Fruit fly (Drosophila melanogaster): ENCODE results near the gene Svip.
A peak's percentile ranks its signal among the peaks of the same experiment; 100 is the strongest.

The Svip gene

dm6 chr3L:9366850-9367430 lies 8.1 kb downstream of the Svip start, which contains the start of the genes Klp67A and CG4452 (continued):
- TF ChIP-seq sd (tag; optimal IDR thresholded peaks at IDR 0.05) (no peak), sima (GFP tag; optimal IDR thresholded peaks at IDR 0.05) (no peak), hth (optimal IDR thresholded peaks at IDR 0.05) (no peak), CG6654 (GFP tag; optimal IDR thresholded peaks at IDR 0.05) (no peak), dysf (GFP tag; IDR thresholded peaks at IDR 0.05) (peak; percentile 34; the same call in 2 of the 3 replicates), CG1233 (GFP tag; optimal IDR thresholded peaks at IDR 0.05) (no peak), Optix (GFP tag; IDR thresholded peaks at IDR 0.05) (no peak), CG11093 (GFP tag; IDR thresholded peaks at IDR 0.05) (no peak), ato (GFP tag; IDR thresholded peaks at IDR 0.05; ENCODE audit: partially characterized antibody) (peak; percentile 75), CG13123 (GFP tag; optimal IDR thresholded peaks at IDR 0.05) (no peak), CG1024 (GFP tag; IDR thresholded peaks at IDR 0.05) (no peak), Fer3 (tag; optimal IDR thresholded peaks at IDR 0.05) (peak; percentile 5), sens-2 (GFP tag; IDR thresholded peaks at IDR 0.05) (no peak), jing (GFP tag; optimal IDR thresholded peaks at IDR 0.05) (no peak), CG12744 (GFP tag; optimal IDR thresholded peaks at IDR 0.05) (no peak), Oli (tag; optimal IDR thresholded peaks at IDR 0.05) (no peak), CG1792 (GFP tag; optimal IDR thresholded peaks at IDR 0.05) (no peak), fu2 (GFP tag; optimal IDR thresholded peaks at IDR 0.05) (no peak), chif (GFP tag; optimal IDR thresholded peaks at IDR 0.05) (peak in 1 of 2 experiments; percentile 15), Sry-β (GFP tag; optimal IDR thresholded peaks at IDR 0.05) (no peak), row (GFP tag; IDR thresholded peaks at IDR 0.05) (peak; percentile 72), Doc3 (GFP tag; IDR thresholded peaks at IDR 0.05; ENCODE audit: partially characterized antibody) (peak; percentile 92), slou (GFP tag; optimal IDR thresholded peaks at IDR 0.05) (no peak), CG10431 (GFP tag; optimal IDR thresholded peaks at IDR 0.05) (no peak), trem (tag; optimal IDR thresholded peaks at IDR 0.05) (peak; percentile 77), twi (tag; optimal IDR thresholded peaks at IDR 0.05) (peak; percentile 52), CG12155 (GFP tag; optimal IDR thresholded peaks at IDR 0.05) (peak; percentile 53), cas (GFP tag; IDR thresholded peaks at IDR 0.05) (no peak), CG11723 (GFP tag; optimal IDR thresholded peaks at IDR 0.05) (peak; percentile 16), peb (GFP tag; IDR thresholded peaks at IDR 0.05) (no peak), pnt (GFP tag; optimal IDR thresholded peaks at IDR 0.05) (no peak), CG18011 (GFP tag; optimal IDR thresholded peaks at IDR 0.05) (peak; percentile 11), sisA (GFP tag; IDR thresholded peaks at IDR 0.05) (no peak), dati (GFP tag; IDR thresholded peaks at IDR 0.05) (no peak), nmo (GFP tag; optimal IDR thresholded peaks at IDR 0.05) (peak; percentile 79), tup (GFP tag; optimal IDR thresholded peaks at IDR 0.05) (no peak), CG34224 (GFP tag; IDR thresholded peaks at IDR 0.05; ENCODE audit: partially characterized antibody) (peak; percentile 89), p53 (GFP tag; optimal IDR thresholded peaks at IDR 0.05) (no peak), CG12769 (tag; optimal IDR thresholded peaks at IDR 0.05) (no peak), nerfin-1 (tag; optimal IDR thresholded peaks at IDR 0.05) (no peak), CG9876 (GFP tag; optimal IDR thresholded peaks at IDR 0.05) (no peak), Max (GFP tag; optimal IDR thresholded peaks at IDR 0.05) (peak; percentile 32), bigmax (GFP tag; optimal IDR thresholded peaks at IDR 0.05) (no peak), CG10979 (tag; optimal IDR thresholded peaks at IDR 0.05) (peak; percentile 22), Ets97D (GFP tag; optimal IDR thresholded peaks at IDR 0.05) (peak; percentile 67), ssp (GFP tag; IDR thresholded peaks at IDR 0.05) (peak; percentile 4; the same call in 1 of the 2 replicates), pho (GFP tag; optimal IDR thresholded peaks at IDR 0.05) (peak; percentile 43), CG3838 (GFP tag; optimal IDR thresholded peaks at IDR 0.05) (no peak), CG42726 (GFP tag; IDR thresholded peaks at IDR 0.05; ENCODE audit: partially characterized antibody) (peak; percentile 56), jigr1 (GFP tag; IDR thresholded peaks at IDR 0.05) (no peak), CG15514 (GFP tag; optimal IDR thresholded peaks at IDR 0.05) (peak; percentile 74)
